Worm (Caenorhabditis elegans): ENCODE measurements around the gene C07A12.2.

- TF ChIP-seq D2030.7 (GFP tag; IDR thresholded peaks at IDR 0.05) (no peak), unc-62 (GFP tag; optimal IDR thresholded peaks at IDR 0.05) (no peak), ama-1 (optimal IDR thresholded peaks at IDR 0.05) (no peak), ama-1 (GFP tag; optimal IDR thresholded peaks at IDR 0.05) (no peak), hmg-1.2 (GFP tag; IDR thresholded peaks at IDR 0.05) (no peak), madf-3 (GFP tag; IDR thresholded peaks at IDR 0.05) (no peak), F55B11.4 (tag; optimal IDR thresholded peaks at IDR 0.05; ENCODE audit: borderline replicate concordance, insufficient read depth) (no peak), snpc-1.1 (tag; optimal IDR thresholded peaks at IDR 0.05; ENCODE audit: insufficient read depth) (no peak), lin-40 (tag; optimal IDR thresholded peaks at IDR 0.05) (no peak), ztf-25 (GFP tag; IDR thresholded peaks at IDR 0.05) (no peak), B0336.3 (GFP tag; IDR thresholded peaks at IDR 0.05) (no peak), attf-3 (GFP tag; conservative IDR thresholded peaks at IDR 0.05) (no peak)
Measured at ce11 chrX:4567110-4567509, 22.5 kb downstream of the C07A12.2 start.
